1 fruit fly cellular context compared by ENCODE assay signal in the genomic region with DNA sequence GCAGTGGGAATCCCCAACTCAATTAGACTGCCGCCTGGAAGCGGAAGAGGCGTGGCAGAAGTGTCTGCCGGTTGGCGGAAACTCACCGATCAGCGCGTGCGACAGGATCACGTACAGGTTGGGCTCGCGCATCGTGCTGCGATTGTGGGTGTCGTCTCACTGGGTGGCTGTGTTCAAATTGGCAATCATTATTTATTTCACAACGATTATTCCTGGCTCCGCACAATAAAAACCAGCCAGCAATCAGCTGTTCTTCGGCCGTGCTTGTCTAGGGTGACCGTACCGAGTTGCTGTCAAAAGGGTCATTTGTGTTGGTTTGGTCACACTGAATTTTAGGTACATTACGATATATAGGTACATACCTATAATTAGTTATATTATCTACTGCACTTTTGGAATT.
A peak's percentile ranks its signal among the peaks of the same experiment; 100 is the strongest.
TF ChIP-seq lines count a peak whose summit lies in the region.

A gene (minus strand): TSS at position 275 of the 400 bp plus-strand sequence.

TF ChIP-seq in whole organism, embryonic, 481 proteins besides CTCF, POLR2A, EP300 and RAD21 (continued from another document):
- no peak for TF ChIP-seq br (optimal IDR thresholded peaks at IDR 0.05; lab: Kevin White, UChicago)
- TF ChIP-seq CG10565 (GFP tag; optimal IDR thresholded peaks at IDR 0.05; lab: Kevin White, UChicago), result no peak
- TF ChIP-seq sna (GFP tag; IDR thresholded peaks at IDR 0.05; lab: Robert Waterston, UW; ENCODE audit: partially characterized antibody), result peak; percentile 46; the same call in 1 of the 2 replicates
- TF ChIP-seq ci (GFP tag; IDR thresholded peaks at IDR 0.05; lab: Robert Waterston, UW), result peak; percentile 20; the same call in 1 of the 3 replicates
- TF ChIP-seq pzg (GFP tag; optimal IDR thresholded peaks at IDR 0.05; lab: Kevin White, UChicago), result peak; percentile 42
- TF ChIP-seq CG7839 (tag; optimal IDR thresholded peaks at IDR 0.05; lab: Kevin White, UChicago), result no peak
- TF ChIP-seq ase (GFP tag; IDR thresholded peaks at IDR 0.05; lab: Robert Waterston, UW), result no peak
- peak; percentile 28 for TF ChIP-seq Sin3A (optimal IDR thresholded peaks at IDR 0.05; lab: Kevin White, UChicago)
- TF ChIP-seq trem (tag; optimal IDR thresholded peaks at IDR 0.05; lab: Kevin White, UChicago), result no peak
- no peak for TF ChIP-seq nerfin-1 (tag; optimal IDR thresholded peaks at IDR 0.05; lab: Kevin White, UChicago)
- TF ChIP-seq BEAF-32 (GFP tag; optimal IDR thresholded peaks at IDR 0.05; lab: Kevin White, UChicago), result peak; percentile 47
- TF ChIP-seq gfzf (GFP tag; optimal IDR thresholded peaks at IDR 0.05; lab: Kevin White, UChicago), result peak; percentile 61
- TF ChIP-seq CG4424 (GFP tag; optimal IDR thresholded peaks at IDR 0.05; lab: Kevin White, UChicago), result no peak
- TF ChIP-seq peb (GFP tag; IDR thresholded peaks at IDR 0.05; lab: Robert Waterston, UW), result no peak
- TF ChIP-seq tna (GFP tag; IDR thresholded peaks at IDR 0.05; lab: Robert Waterston, UW; ENCODE audit: partially characterized antibody), result no peak
- TF ChIP-seq Med (GFP tag; lab: Kevin White, UChicago), result peak; percentile 53
- no peak for TF ChIP-seq CG11398 (GFP tag; optimal IDR thresholded peaks at IDR 0.05; lab: Kevin White, UChicago)
- peak; percentile 87 for TF ChIP-seq row (GFP tag; IDR thresholded peaks at IDR 0.05; lab: Robert Waterston, UW)
- no peak for TF ChIP-seq CG33557 (GFP tag; optimal IDR thresholded peaks at IDR 0.05; lab: Kevin White, UChicago)
- TF ChIP-seq CG6272 (GFP tag; IDR thresholded peaks at IDR 0.05; lab: Robert Waterston, UW), result no peak
- TF ChIP-seq Elba2 (GFP tag; optimal IDR thresholded peaks at IDR 0.05; lab: Kevin White, UChicago), result peak; percentile 16
- TF ChIP-seq CG5953 (GFP tag; IDR thresholded peaks at IDR 0.05; lab: Robert Waterston, UW), result no peak
- TF ChIP-seq Eip74EF (GFP tag; optimal IDR thresholded peaks at IDR 0.05; lab: Kevin White, UChicago), result no peak
- 0 out of 2 replicates have a peak, but pooled peaks have one; percentile 30 for TF ChIP-seq Scr (GFP tag; IDR thresholded peaks at IDR 0.05; lab: Robert Waterston, UW; ENCODE audit: partially characterized antibody)
